Worm (Caenorhabditis elegans): ENCODE data around the gene pid-1.

ce11 chrII:7690384-7690783, at the start of gene pid-1:
- TF ChIP-seq F57A8.1 (GFP tag; optimal IDR thresholded peaks at IDR 0.05) (no peak), bed-2 (GFP tag; IDR thresholded peaks at IDR 0.05) (no peak), unc-62 (GFP tag; optimal IDR thresholded peaks at IDR 0.05) (no peak), let-526 (GFP tag; IDR thresholded peaks at IDR 0.05) (no peak), B0035.1 (tag; optimal IDR thresholded peaks at IDR 0.05) (no peak)

Data from whole organism, young adult.